Fruit fly (Drosophila melanogaster): ENCODE results near the gene Nab2.

- no peak for TF ChIP-seq CG8478 (optimal IDR thresholded peaks at IDR 0.05)
- TF ChIP-seq psq (optimal IDR thresholded peaks at IDR 0.05) = no peak
- no peak for TF ChIP-seq pan (optimal IDR thresholded peaks at IDR 0.05)
- TF ChIP-seq Dll (optimal IDR thresholded peaks at IDR 0.05) = no peak
- TF ChIP-seq EcR (GFP tag; optimal IDR thresholded peaks at IDR 0.05) = no peak
These were observed at the start of gene Nab2, which contains the start of gene BRWD3 for dm6 chr3R:24318217-24319082.
